Fruit fly (Drosophila melanogaster): ENCODE results near the gene CG31288.

dm6 chr3R:25281165-25281564 is 18.2 kb downstream of the CG31288 start, which contains the start of gene CG11892:
- TF ChIP-seq Myc (optimal IDR thresholded peaks at IDR 0.05): no peak
- no peak for TF ChIP-seq psq (optimal IDR thresholded peaks at IDR 0.05)
- TF ChIP-seq h (optimal IDR thresholded peaks at IDR 0.05): no peak
- TF ChIP-seq insv (optimal IDR thresholded peaks at IDR 0.05): no peak
